Fruit fly (Drosophila melanogaster) whole organism, embryonic: ENCODE results near the gene CG13928.

ENCODE experiments used
- Bgb ChIP-seq: fragments of 200-800 bp; sonication (Bioruptor generic); IDR thresholded peaks from 2 replicates; pipeline ENCODE4 v1.3.6; 2022; ENCODE audit warnings: missing biosample characterization, missing genetic modification characterization; ENCODE audit not compliant: partially characterized antibody
- C15 ChIP-seq: fragments of 200-800 bp; sonication (Bioruptor generic); IDR thresholded peaks from 3 replicates; pipeline ENCODE4 v1.3.6; 2022; ENCODE audit warnings: missing biosample characterization, missing genetic modification characterization
- CG14014 ChIP-seq: fragments of 200-800 bp; sonication (Bioruptor generic); IDR thresholded peaks from 2 replicates; pipeline ENCODE4 v1.3.6; 2022; ENCODE audit warnings: missing biosample characterization, missing genetic modification characterization
- CG14710 ChIP-seq: fragments of 200-800 bp; sonication (Bioruptor generic); optimal IDR thresholded peaks from 3 replicates; lab custom pipeline; 2019; ENCODE audit warnings: missing biosample characterization, mild to moderate bottlenecking, missing genetic modification characterization, moderate library complexity
- CG14860 ChIP-seq: fragments of 200-800 bp; sonication (Bioruptor generic); IDR thresholded peaks from 3 replicates; pipeline ENCODE4 v1.3.6; 2022; ENCODE audit warnings: missing biosample characterization, missing genetic modification characterization; ENCODE audit not compliant: partially characterized antibody
- CG15011 ChIP-seq: fragments of 200-800 bp; sonication (Bioruptor generic); optimal IDR thresholded peaks from 3 replicates; lab custom pipeline; 2018; ENCODE audit warnings: missing biosample characterization, mild to moderate bottlenecking, missing genetic modification characterization
- CG16813 ChIP-seq: fragments of 200-800 bp; sonication (Bioruptor generic); IDR thresholded peaks from 3 replicates; pipeline ENCODE4 v1.3.6; 2022; ENCODE audit warnings: missing biosample characterization, missing genetic modification characterization; ENCODE audit not compliant: partially characterized antibody
- CG3281 ChIP-seq: fragments of 200-800 bp; sonication (Bioruptor generic); optimal IDR thresholded peaks from 3 replicates; lab custom pipeline; 2017; ENCODE audit warnings: missing biosample characterization, mild to moderate bottlenecking, missing genetic modification characterization
- CG34422 ChIP-seq: fragments of 200-800 bp; sonication (Bioruptor generic); IDR thresholded peaks from 3 replicates; pipeline ENCODE4 v1.3.6; 2022; ENCODE audit warnings: missing biosample characterization, missing genetic modification characterization
- CG4617 ChIP-seq: fragments of 200-800 bp; sonication (Bioruptor generic); optimal IDR thresholded peaks from 3 replicates; lab custom pipeline; 2016; ENCODE audit warnings: missing biosample characterization, missing genetic modification characterization, borderline replicate concordance
- CG5180 ChIP-seq: fragments of 200-800 bp; sonication (Bioruptor generic); optimal IDR thresholded peaks from 3 replicates; lab custom pipeline; 2017; ENCODE audit warnings: missing biosample characterization, missing genetic modification characterization, mild to moderate bottlenecking, moderate library complexity, missing genetic modification reagents
- CG5953 ChIP-seq: fragments of 200-800 bp; sonication (Bioruptor generic); IDR thresholded peaks from 2 replicates; pipeline ENCODE4 v1.3.6; 2022; ENCODE audit warnings: missing biosample characterization, missing genetic modification characterization
- CG6791 ChIP-seq: fragments of 200-800 bp; sonication (Bioruptor generic); IDR thresholded peaks from 3 replicates; pipeline ENCODE4 v1.3.6; 2022; ENCODE audit warnings: missing biosample characterization, missing genetic modification characterization; ENCODE audit not compliant: partially characterized antibody
- CG7556 ChIP-seq: fragments of 200-800 bp; sonication (Bioruptor generic); optimal IDR thresholded peaks from 2 replicates; lab custom pipeline; 2017; ENCODE audit warnings: missing biosample characterization, mild to moderate bottlenecking, missing genetic modification characterization
- CG9727 ChIP-seq: fragments of 200-800 bp; sonication (Bioruptor generic); optimal IDR thresholded peaks from 3 replicates; lab custom pipeline; 2017; ENCODE audit warnings: missing biosample characterization, mild to moderate bottlenecking, missing genetic modification characterization
- CG9817 ChIP-seq: fragments of 200-800 bp; sonication (Bioruptor generic); optimal IDR thresholded peaks from 2 replicates; lab custom pipeline; 2018; ENCODE audit warnings: missing biosample characterization, mild to moderate bottlenecking, missing genetic modification characterization, moderate library complexity
- CG9876 ChIP-seq: fragments of 200-800 bp; sonication (Bioruptor generic); optimal IDR thresholded peaks from 2 replicates; lab custom pipeline; 2016; ENCODE audit warnings: missing biosample characterization, missing genetic modification characterization
- D ChIP-seq, 2 experiments: fragments of 200-800 bp in 1 of 2; fragments of >200 bp in 1 of 2; sonication (Bioruptor generic) in 1 of 2; optimal IDR thresholded peaks; 2 replicates in 1 of 2; 3 replicates in 1 of 2; lab custom pipeline; 2017; ENCODE audit warnings: mild to moderate bottlenecking in 1 of 2, missing biosample characterization in 1 of 2, missing genetic modification characterization in 1 of 2, missing genetic modification reagents in 1 of 2
- D19B ChIP-seq: fragments of 200-800 bp; sonication (Bioruptor generic); optimal IDR thresholded peaks from 2 replicates; lab custom pipeline; 2017; ENCODE audit warnings: missing biosample characterization, mild to moderate bottlenecking, missing genetic modification characterization
- Dbx ChIP-seq: fragments of 200-800 bp; sonication (Bioruptor generic); IDR thresholded peaks from 3 replicates; pipeline ENCODE4 v1.3.6; 2022; ENCODE audit warnings: missing biosample characterization, missing genetic modification characterization
- Dp ChIP-seq: fragments of 200-800 bp; sonication (Bioruptor generic); optimal IDR thresholded peaks from 2 replicates; lab custom pipeline; 2018; ENCODE audit warnings: missing biosample characterization, mild to moderate bottlenecking, missing genetic modification characterization, moderate library complexity
- Gug ChIP-seq: fragments of 200-800 bp; sonication (Bioruptor generic); IDR thresholded peaks from 4 replicates; pipeline ENCODE4 v1.3.6; 2022; ENCODE audit warnings: missing biosample characterization, missing genetic modification characterization
- HHEX ChIP-seq: fragments of 200-800 bp; sonication (Bioruptor generic); optimal IDR thresholded peaks from 3 replicates; lab custom pipeline; 2017; ENCODE audit warnings: missing biosample characterization, mild to moderate bottlenecking, missing genetic modification characterization, missing genetic modification reagents
- Kr ChIP-seq: fragments of 200-800 bp; sonication (Bioruptor generic); optimal IDR thresholded peaks from 2 replicates; lab custom pipeline; 2017; ENCODE audit warnings: missing biosample characterization, mild to moderate bottlenecking, missing genetic modification characterization
- Max ChIP-seq: fragments of 200-800 bp; sonication (Bioruptor generic); optimal IDR thresholded peaks from 2 replicates; lab custom pipeline; 2016; ENCODE audit warnings: missing biosample characterization, mild to moderate bottlenecking, missing genetic modification characterization
- Med ChIP-seq: fragments of 200-800 bp; sonication (Bioruptor generic); peaks from one replicate; lab custom pipeline; 2016; ENCODE audit warnings: missing biosample characterization, missing genetic modification characterization, mild to moderate bottlenecking, inconsistent platforms, moderate library complexity
- Nf-YA ChIP-seq: fragments of 200-800 bp; sonication (Bioruptor generic); IDR thresholded peaks from 2 replicates; pipeline ENCODE4 v1.3.6; 2022; ENCODE audit warnings: missing biosample characterization, missing genetic modification characterization
- Rfx ChIP-seq: fragments of 200-800 bp; sonication (Bioruptor generic); IDR thresholded peaks from 2 replicates; pipeline ENCODE4 v1.3.6; 2022; ENCODE audit warnings: missing biosample characterization, missing genetic modification characterization
- Six4 ChIP-seq: fragments of 200-800 bp; sonication (Bioruptor generic); optimal IDR thresholded peaks from 2 replicates; lab custom pipeline; 2016; ENCODE audit warnings: missing biosample characterization, missing genetic modification characterization
- Sox102F ChIP-seq: fragments of 200-800 bp; sonication (Bioruptor generic); optimal IDR thresholded peaks from 2 replicates; lab custom pipeline; 2018; ENCODE audit warnings: missing biosample characterization, mild to moderate bottlenecking, missing genetic modification characterization, moderate library complexity
- Spps ChIP-seq: fragments of 200-800 bp; sonication (Bioruptor generic); optimal IDR thresholded peaks from 2 replicates; lab custom pipeline; 2018; ENCODE audit warnings: missing biosample characterization, mild to moderate bottlenecking, missing genetic modification characterization
- Sry-δ ChIP-seq: fragments of 200-800 bp; sonication (Bioruptor generic); optimal IDR thresholded peaks from 2 replicates; lab custom pipeline; 2016; ENCODE audit warnings: missing biosample characterization, missing genetic modification characterization
- disco-r ChIP-seq: fragments of 200-800 bp; sonication (Bioruptor generic); optimal IDR thresholded peaks from 2 replicates; lab custom pipeline; 2016; ENCODE audit warnings: missing biosample characterization, missing genetic modification characterization
- dmrt99B ChIP-seq: fragments of 200-800 bp; sonication (Bioruptor generic); optimal IDR thresholded peaks from 2 replicates; lab custom pipeline; 2018; ENCODE audit warnings: missing biosample characterization, mild to moderate bottlenecking, missing genetic modification characterization, moderate library complexity
- ems ChIP-seq: fragments of 200-800 bp; sonication (Bioruptor generic); optimal IDR thresholded peaks from 3 replicates; lab custom pipeline; 2016; ENCODE audit warnings: missing biosample characterization, missing genetic modification characterization
- gcm ChIP-seq: fragments of 200-800 bp; sonication (Bioruptor generic); optimal IDR thresholded peaks from 2 replicates; lab custom pipeline; 2019; ENCODE audit warnings: missing biosample characterization, mild to moderate bottlenecking, missing genetic modification characterization, moderate library complexity
- insv ChIP-seq, 2 experiments: fragments of 200-800 bp; sonication (Bioruptor generic); optimal IDR thresholded peaks; 3 replicates each; lab custom pipeline; 2016 to 2018; ENCODE audit warnings: missing biosample characterization in 2 of 2, missing genetic modification characterization in 2 of 2
- otp ChIP-seq: fragments of 200-800 bp; sonication (Bioruptor generic); IDR thresholded peaks from 3 replicates; pipeline ENCODE4, ENCODE4 v1.3.6; 2022; ENCODE audit warnings: missing biosample characterization, missing genetic modification characterization
- pb ChIP-seq: fragments of 200-800 bp; sonication (Bioruptor generic); optimal IDR thresholded peaks from 3 replicates; lab custom pipeline; 2016; ENCODE audit warnings: missing biosample characterization, missing genetic modification characterization
- pho ChIP-seq: fragments of 200-800 bp; sonication (Bioruptor generic); optimal IDR thresholded peaks from 2 replicates; lab custom pipeline; 2016; ENCODE audit warnings: missing biosample characterization, missing genetic modification characterization
- pita ChIP-seq: fragments of 200-800 bp; sonication (Bioruptor generic); optimal IDR thresholded peaks from 2 replicates; lab custom pipeline; 2017; ENCODE audit warnings: missing biosample characterization, mild to moderate bottlenecking, missing genetic modification characterization
- pnt ChIP-seq: fragments of 200-800 bp; sonication (Bioruptor generic); optimal IDR thresholded peaks from 3 replicates; lab custom pipeline; 2016; ENCODE audit warnings: missing biosample characterization, missing genetic modification characterization
- sc ChIP-seq, 3 experiments: fragments of >200 bp in 2 of 3; fragments of 200-800 bp in 1 of 3; sonication (Bioruptor generic) in 1 of 3; optimal IDR thresholded peaks; 2 replicates in 2 of 3; 3 replicates in 1 of 3; lab custom pipeline; 2017; ENCODE audit warnings: mild to moderate bottlenecking in 1 of 3, missing biosample characterization in 1 of 3, missing genetic modification characterization in 1 of 3, missing genetic modification reagents in 1 of 3
- sd ChIP-seq: fragments of 200-800 bp; sonication (Bioruptor generic); optimal IDR thresholded peaks from 3 replicates; lab custom pipeline; 2018; ENCODE audit warnings: missing biosample characterization, mild to moderate bottlenecking, missing genetic modification characterization, moderate library complexity
- sqz ChIP-seq: fragments of 200-800 bp; sonication (Bioruptor generic); optimal IDR thresholded peaks from 3 replicates; lab custom pipeline; 2018; ENCODE audit warnings: missing biosample characterization, mild to moderate bottlenecking, missing genetic modification characterization
- stc ChIP-seq: fragments of 200-800 bp; sonication (Bioruptor generic); IDR thresholded peaks from 2 replicates; pipeline ENCODE4 v1.3.6; 2022; ENCODE audit warnings: missing biosample characterization, missing genetic modification characterization
- tin ChIP-seq: fragments of 200-800 bp; sonication (Bioruptor generic); optimal IDR thresholded peaks from 3 replicates; lab custom pipeline; 2016; ENCODE audit warnings: missing biosample characterization, missing genetic modification characterization
- usp ChIP-seq: fragments of >200 bp; optimal IDR thresholded peaks from 2 replicates; lab custom pipeline; 2017; ENCODE audit warnings: missing biosample characterization, missing genetic modification characterization

CG13928 gene

DNA sequence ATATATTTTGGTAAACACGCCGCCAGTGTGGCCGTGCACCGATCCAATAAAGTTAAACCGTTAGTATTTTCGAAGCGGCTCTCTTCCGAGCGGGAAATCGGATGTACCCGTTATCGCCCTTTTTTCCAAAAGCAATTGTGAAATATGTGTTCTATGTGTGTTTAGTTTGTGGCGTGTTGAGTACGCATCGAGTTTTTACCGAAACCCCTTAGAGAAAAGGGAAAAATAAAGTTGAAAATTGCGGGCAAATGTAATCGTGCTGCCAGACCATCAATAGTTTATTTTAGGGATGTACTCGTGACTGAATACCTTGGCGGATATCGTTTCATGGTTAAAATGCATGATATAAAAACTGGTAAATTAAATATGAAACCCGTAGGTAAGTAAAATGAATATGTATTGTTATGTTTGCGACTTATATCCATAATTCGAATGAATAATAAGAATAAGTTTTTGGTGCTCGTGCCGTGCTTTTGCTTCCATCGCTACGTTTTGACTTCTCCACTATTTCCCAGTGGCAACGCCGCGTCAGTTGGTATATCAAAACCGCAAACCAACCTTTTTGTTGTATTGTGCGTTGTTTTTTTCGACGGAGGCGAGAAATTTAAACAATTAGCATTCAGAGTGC, 11.1 kb upstream of the CG13928 start, which contains the start of the genes Mettl2 and Bgb (continued):
- TF ChIP-seq CG34422 (GFP tag; lab: Robert Waterston, UW) (peak; percentile 81), CG7556 (GFP tag; lab: Kevin White, UChicago) (peak; percentile 55), CG16813 (GFP tag; lab: Robert Waterston, UW) (peak; percentile 84), Dbx (peak; percentile 81), HHEX (GFP tag; lab: Kevin White, UChicago) (peak; percentile 32), stc (0 out of 2 replicates have a peak, but pooled peaks have one; percentile 39), CG15011 (GFP tag; lab: Kevin White, UChicago) (no peak), D19B (GFP tag; lab: Kevin White, UChicago) (peak; percentile 63), Dp (GFP tag; lab: Kevin White, UChicago) (peak; percentile 62), CG5953 (no peak), CG14860 (GFP tag; lab: Robert Waterston, UW) (peak; percentile 75), Nf-YA (no peak), Med (GFP tag; lab: Kevin White, UChicago) (peak; percentile 94), disco-r (GFP tag; lab: Kevin White, UChicago) (peak; percentile 60), CG14014 (GFP tag; lab: Robert Waterston, UW) (peak; percentile 75), pb (GFP tag; lab: Kevin White, UChicago) (peak; percentile 46), Spps (tag; lab: Kevin White, UChicago) (peak; percentile 65), Max (peak; percentile 60), Gug (GFP tag; lab: Robert Waterston, UW) (peak; percentile 93), pho (GFP tag; lab: Kevin White, UChicago) (peak; percentile 84), Kr (GFP tag; lab: Kevin White, UChicago) (no peak), sqz (GFP tag; lab: Kevin White, UChicago) (no peak), sd (tag; lab: Kevin White, UChicago) (no peak), CG14710 (peak; percentile 89), CG9727 (GFP tag; lab: Kevin White, UChicago) (peak; percentile 72), CG9876 (GFP tag; lab: Kevin White, UChicago) (peak; percentile 62), D (optimal IDR thresholded peaks at IDR 0.05; lab: Kevin White, UChicago) (no peak), D (GFP tag; optimal IDR thresholded peaks at IDR 0.05; lab: Kevin White, UChicago) (peak; percentile 46), sc (optimal IDR thresholded peaks at IDR 0.05; lab: Kevin White, UChicago) (no peak), sc (GFP tag; optimal IDR thresholded peaks at IDR 0.05; lab: Kevin White, UChicago) (no peak), pnt (peak; percentile 90), CG9817 (tag; lab: Kevin White, UChicago) (peak; percentile 87), gcm (peak; percentile 31), ems (GFP tag; lab: Kevin White, UChicago) (peak; percentile 82), C15 (GFP tag; lab: Robert Waterston, UW) (peak; percentile 46; the same call in 1 of the 3 replicates), Rfx (GFP tag; lab: Robert Waterston, UW) (peak; percentile 90), otp (GFP tag; lab: Robert Waterston, UW) (0 out of 3 replicates have a peak, but pooled peaks have one; percentile 34), CG4617 (GFP tag; lab: Kevin White, UChicago) (peak; percentile 59), CG6791 (GFP tag; lab: Robert Waterston, UW) (0 out of 3 replicates have a peak, but pooled peaks have one; percentile 16), pita (GFP tag; lab: Kevin White, UChicago) (no peak), Bgb (GFP tag; lab: Robert Waterston, UW) (peak; percentile 88), dmrt99B (tag; lab: Kevin White, UChicago) (no peak), insv (GFP tag; optimal IDR thresholded peaks at IDR 0.05; lab: Kevin White, UChicago) (no peak), Six4 (peak; percentile 63), CG3281 (peak; percentile 63), CG5180 (GFP tag; lab: Kevin White, UChicago) (no peak), tin (GFP tag; lab: Kevin White, UChicago) (peak; percentile 86), usp (GFP tag; lab: Kevin White, UChicago) (no peak), Sry-δ (GFP tag; lab: Kevin White, UChicago) (peak; percentile 96), Sox102F (GFP tag; lab: Kevin White, UChicago) (peak; percentile 60)
